Worm (Caenorhabditis elegans) whole organism, early embryonic: ENCODE results near the gene T05C12.1.

Experiments used
- F13C5.2 ChIP-seq: sonication (generic microtip); optimal IDR thresholded peaks from 2 replicates; lab custom pipeline; 2017; ENCODE audit warnings: mild to moderate bottlenecking, missing genetic modification characterization, inconsistent platforms, missing compliant biosample characterization
- ama-1 ChIP-seq: fragments of 150-350 bp; optimal IDR thresholded peaks from 2 replicates; lab custom pipeline; 2014

ce11 chrII:8212680-8213079 is 39.2 kb downstream of the T05C12.1 start, which contains the start of gene twk-3:
- TF ChIP-seq F13C5.2 (tag; lab: Kevin White, UChicago) (no peak), ama-1 (lab: Kevin White, UChicago) (no peak)
